Fruit fly (Drosophila melanogaster) S2 (cell line): ENCODE measurements around the gene TORIP.

Experiments used
- CG8478 ChIP-seq: fragments of >200 bp; optimal IDR thresholded peaks from 2 replicates; lab custom pipeline; 2018
- CTCF ChIP-seq, 2 experiments: fragments of >200 bp; optimal IDR thresholded peaks; 2 replicates each; lab custom pipeline; 2018

The TORIP gene

DNA sequence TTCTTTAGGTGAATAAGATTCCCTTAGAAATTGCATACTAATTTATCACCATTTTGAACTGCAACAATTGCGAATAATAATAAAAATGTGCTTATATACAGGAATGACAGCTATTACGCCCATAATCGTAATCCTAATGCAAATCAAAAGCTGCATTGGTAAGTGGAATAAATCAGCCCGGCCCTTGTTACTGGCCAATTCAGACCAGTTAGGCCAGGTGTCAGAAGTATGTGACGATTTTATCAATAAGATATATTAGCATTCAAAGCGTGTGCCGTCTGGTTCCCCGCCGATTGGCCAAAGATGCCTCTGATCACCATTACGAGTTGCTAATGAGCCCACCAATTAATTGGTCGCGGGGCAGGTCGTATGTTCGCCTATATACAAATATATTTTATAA lies 7.6 kb upstream of the TORIP start:
- no peak for TF ChIP-seq CG8478 (lab: Kevin White, UChicago)
- no peak for TF ChIP-seq CTCF (optimal IDR thresholded peaks at IDR 0.05; lab: Kevin White, UChicago)

dm6 chr3L:19807521-19807920 lies 2.6 kb upstream of the TORIP start:
- TF ChIP-seq CG8478 (lab: Kevin White, UChicago) (no peak), CTCF (optimal IDR thresholded peaks at IDR 0.05; lab: Kevin White, UChicago) (no peak)

DNA sequence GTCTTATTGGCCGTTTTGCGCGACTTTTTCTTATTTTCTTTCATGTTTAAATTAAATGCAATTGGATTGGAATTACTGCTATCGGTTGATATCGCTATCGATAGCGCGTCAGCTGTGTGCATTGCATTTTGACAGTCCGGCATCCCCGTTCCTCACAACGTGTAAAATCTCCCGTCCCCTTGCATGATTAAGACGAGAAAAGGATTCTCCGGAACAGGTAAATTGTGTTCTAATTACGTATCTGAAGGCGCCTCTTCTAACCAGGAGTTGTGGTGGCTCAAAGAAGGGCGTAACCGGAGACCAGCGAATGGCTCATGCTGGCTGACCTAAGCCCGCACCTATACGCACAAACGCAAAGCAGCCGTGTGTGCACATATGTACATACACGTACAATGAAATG lies 2.2 kb upstream of the TORIP start, which contains the start of the genes CG14104 and Kap-alpha1:
Gene CG14104 (minus strand): TSS at position 97 of the 400 bp plus-strand sequence.
Gene Kap-alpha1 (plus strand): TSS at position 130 of the 400 bp plus-strand sequence.
- TF ChIP-seq CG8478 (lab: Kevin White, UChicago) (no peak), CTCF (optimal IDR thresholded peaks at IDR 0.05; lab: Kevin White, UChicago) (no peak)

DNA sequence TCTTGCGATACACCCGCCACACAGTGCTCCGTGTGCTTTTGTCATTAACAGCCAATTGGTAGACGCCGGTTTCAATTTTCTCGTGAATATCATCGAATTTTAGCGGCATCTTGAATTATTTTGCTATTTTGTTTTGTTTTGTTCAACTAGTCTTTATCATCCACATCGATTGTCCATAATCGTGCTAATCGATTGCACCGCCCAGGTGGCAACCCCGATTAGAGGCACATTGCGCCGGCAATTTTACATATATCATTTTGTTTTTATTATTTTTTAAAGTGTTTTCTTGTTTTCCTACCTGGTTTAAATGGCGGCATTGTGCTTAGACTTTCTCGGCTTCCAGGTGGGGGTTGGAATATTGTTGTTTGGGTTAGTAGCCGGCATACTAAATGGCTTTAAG lies 1.0 kb upstream of the TORIP start, which contains the start of gene CG34116:
Gene CG34116 (minus strand): TSS at position 142 of the 400 bp plus-strand sequence.
- no peak for TF ChIP-seq CG8478 (lab: Kevin White, UChicago)
- no peak for TF ChIP-seq CTCF (optimal IDR thresholded peaks at IDR 0.05; lab: Kevin White, UChicago)

DNA sequence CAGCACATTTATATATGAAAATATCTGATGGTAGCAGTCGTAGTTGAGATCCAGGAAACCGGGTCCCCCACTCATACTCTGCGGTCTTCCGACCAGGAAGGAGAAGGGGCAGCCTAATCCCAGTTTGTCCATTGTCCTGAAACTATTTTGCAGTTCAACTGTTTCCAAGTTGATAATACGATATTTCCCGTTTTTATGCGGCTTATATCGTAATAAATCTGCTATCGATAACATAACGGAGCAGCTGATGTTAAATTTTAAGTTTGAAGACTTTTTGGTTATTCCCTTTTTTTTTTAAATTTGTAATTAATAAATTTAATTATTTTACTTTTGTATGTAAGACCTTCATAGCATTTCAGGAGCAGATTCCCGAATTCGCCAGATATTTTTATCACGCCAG lies 3.8 kb downstream of the TORIP start, which contains the start of gene CG14102:
Gene CG14102 (minus strand): TSS at position 187 of the 400 bp plus-strand sequence.
- TF ChIP-seq CG8478 (lab: Kevin White, UChicago) = no peak

DNA sequence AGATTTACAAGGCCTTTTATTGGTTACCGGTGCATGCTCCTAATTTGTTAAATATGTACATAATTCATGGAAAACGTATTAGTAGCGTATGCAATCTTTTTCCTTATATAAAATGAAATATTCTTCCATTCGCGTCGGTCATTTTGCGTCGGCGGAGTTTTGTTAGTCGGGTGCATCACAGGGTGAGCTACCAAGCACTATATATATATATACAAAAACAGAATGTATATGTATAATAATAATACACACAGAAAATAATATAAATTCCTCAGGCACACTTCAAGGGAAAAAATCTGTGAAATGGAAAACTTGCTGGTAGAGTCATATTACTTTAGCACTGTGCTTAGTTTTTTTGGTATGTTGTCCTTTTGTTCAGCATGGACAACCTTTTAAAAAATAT lies 5.9 kb downstream of the TORIP start, which contains the start of gene Ir76a:
Gene Ir76a (plus strand): TSS at position 301 of the 400 bp plus-strand sequence.
- TF ChIP-seq CG8478 (lab: Kevin White, UChicago) (no peak), CTCF (optimal IDR thresholded peaks at IDR 0.05; lab: Kevin White, UChicago) (no peak)

- no peak for TF ChIP-seq CG8478 (lab: Kevin White, UChicago)
- TF ChIP-seq CTCF (optimal IDR thresholded peaks at IDR 0.05; lab: Kevin White, UChicago) = no peak
These were observed 10.6 kb downstream of the TORIP start for dm6 chr3L:19794203-19794802.

DNA sequence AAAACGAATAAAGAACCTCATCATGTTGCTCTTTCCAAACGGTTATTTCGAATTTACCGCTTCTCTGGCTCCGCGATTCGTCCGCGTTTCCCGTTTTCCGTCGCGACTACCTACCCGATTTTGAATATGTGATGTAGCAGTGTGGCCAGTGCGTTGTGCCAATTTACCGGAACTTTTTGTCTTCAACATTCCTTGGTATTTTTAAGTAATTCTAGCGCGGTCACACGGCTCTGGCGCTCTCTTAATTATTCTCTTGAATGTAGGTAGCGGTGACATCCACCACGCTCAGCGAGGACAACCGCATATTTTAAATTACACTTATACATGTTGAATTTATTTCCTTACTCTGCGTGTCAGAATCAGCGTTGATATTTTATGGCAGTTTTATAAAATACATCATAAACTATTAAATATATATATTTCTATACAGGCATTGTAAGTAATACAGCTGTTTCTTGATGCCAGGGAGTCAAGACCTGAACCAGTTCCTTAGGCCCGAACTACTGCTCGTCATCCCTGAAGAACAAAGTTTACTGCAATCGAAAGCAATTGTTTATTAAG lies 11.4 kb downstream of the TORIP start, which contains the start of the genes CG42637, Gyc76C and SREBP:
Gene CG42637 (minus strand): TSS at position 132 of the 561 bp plus-strand sequence.
Gene Gyc76C (minus strand): TSS at position 132 of the 561 bp plus-strand sequence.
Gene SREBP (plus strand): TSS at position 498 of the 561 bp plus-strand sequence.
- TF ChIP-seq CTCF (optimal IDR thresholded peaks at IDR 0.05; lab: Kevin White, UChicago) (peak; percentile 19 to 55), CG8478 (lab: Kevin White, UChicago) (no peak)

- TF ChIP-seq CG8478 (lab: Kevin White, UChicago) (no peak), CTCF (optimal IDR thresholded peaks at IDR 0.05; lab: Kevin White, UChicago) (no peak)
These were observed 12.0 kb downstream of the TORIP start for dm6 chr3L:19792717-19793437.

DNA sequence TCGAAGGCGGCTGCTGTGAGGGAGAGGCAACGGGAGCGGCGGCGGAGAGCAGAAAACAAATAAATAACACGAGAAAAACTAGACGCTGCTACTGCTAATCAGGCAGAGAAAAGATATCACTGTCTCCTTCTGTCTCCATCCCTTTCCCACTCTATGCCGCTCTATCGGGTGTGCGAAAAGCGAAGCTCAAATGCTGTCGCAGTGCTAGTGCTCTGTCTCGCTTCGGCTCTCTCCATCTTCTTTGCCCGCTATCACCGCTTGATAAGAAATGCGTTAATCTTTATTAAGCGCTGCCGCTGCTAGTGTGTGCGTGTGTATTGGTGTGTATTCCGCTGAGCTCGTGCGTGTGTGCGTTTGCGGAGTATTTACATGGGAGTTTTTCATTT lies 13.2 kb downstream of the TORIP start:
- TF ChIP-seq CTCF (optimal IDR thresholded peaks at IDR 0.05; lab: Kevin White, UChicago) (peak in 1 of 2 experiments; percentile 9), CG8478 (lab: Kevin White, UChicago) (no peak)

DNA sequence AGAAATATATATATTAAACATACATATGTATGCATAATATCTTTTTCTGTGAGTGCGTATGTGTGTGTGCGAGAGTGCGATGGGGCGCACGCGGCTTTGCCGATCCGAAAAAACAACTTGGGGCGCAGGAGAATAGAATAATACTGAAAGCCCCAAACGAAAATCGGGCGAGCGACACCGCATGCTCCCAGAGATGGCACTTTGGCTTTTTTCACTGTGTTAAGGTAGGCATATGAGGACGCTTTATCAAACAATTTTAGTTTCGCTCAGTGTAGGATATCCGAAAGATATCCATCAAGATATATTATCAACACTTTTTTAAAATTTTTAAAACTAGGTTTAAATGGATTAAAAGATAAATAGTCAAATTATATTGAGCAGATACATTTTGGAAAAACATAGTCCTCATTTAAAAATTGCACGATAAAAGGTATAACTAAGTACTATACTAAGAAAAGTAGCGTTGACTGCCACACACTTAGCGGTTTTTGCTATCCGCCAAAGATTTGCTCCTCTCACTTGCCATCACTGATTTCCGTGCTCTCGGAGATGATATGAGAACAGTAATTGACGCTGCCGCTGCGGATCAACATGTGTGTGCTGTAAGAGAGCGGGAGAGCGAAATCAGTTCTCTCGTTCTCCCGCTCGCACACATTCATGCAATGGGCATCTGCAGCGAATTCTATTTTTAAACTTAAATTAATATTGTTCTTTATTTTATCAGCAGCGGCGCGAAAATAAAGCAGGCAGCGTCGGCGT lies 13.8 kb downstream of the TORIP start:
- TF ChIP-seq CG8478 (lab: Kevin White, UChicago) = no peak
- TF ChIP-seq CTCF (optimal IDR thresholded peaks at IDR 0.05; lab: Kevin White, UChicago) = no peak

- no peak for TF ChIP-seq CTCF (optimal IDR thresholded peaks at IDR 0.05; lab: Kevin White, UChicago)
- TF ChIP-seq CG8478 (lab: Kevin White, UChicago) = no peak
These were observed 14.3 kb downstream of the TORIP start for dm6 chr3L:19790564-19790928.

dm6 chr3L:19787632-19788031 lies 17.2 kb downstream of the TORIP start:
- TF ChIP-seq CG8478 (lab: Kevin White, UChicago) = no peak
- TF ChIP-seq CTCF (optimal IDR thresholded peaks at IDR 0.05; lab: Kevin White, UChicago) = no peak

DNA sequence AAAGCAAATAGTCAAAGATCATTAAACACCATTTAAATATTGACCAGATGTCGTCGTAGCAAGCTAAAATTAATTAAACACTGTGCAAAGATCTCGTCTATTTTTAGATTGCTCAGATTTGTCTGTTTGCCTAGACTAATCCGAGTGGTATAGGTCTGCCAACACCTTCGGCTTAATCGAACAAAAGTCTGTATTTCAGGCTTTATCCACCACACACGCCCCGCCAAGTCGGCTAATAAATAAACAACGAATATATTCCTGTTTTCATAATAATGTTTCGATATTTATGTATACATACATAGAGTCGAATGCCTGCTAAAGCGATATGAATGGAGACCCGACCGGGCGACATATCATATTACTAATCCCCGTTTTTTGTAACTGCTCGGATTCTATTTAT lies 26.4 kb downstream of the TORIP start:
- no peak for TF ChIP-seq CTCF (optimal IDR thresholded peaks at IDR 0.05; lab: Kevin White, UChicago)
- no peak for TF ChIP-seq CG8478 (lab: Kevin White, UChicago)
